Fruit fly (Drosophila melanogaster): ENCODE data around the gene Zip99C.
A peak's percentile ranks its signal among the peaks of the same experiment; 100 is the strongest.

Gene Zip99C

DNA sequence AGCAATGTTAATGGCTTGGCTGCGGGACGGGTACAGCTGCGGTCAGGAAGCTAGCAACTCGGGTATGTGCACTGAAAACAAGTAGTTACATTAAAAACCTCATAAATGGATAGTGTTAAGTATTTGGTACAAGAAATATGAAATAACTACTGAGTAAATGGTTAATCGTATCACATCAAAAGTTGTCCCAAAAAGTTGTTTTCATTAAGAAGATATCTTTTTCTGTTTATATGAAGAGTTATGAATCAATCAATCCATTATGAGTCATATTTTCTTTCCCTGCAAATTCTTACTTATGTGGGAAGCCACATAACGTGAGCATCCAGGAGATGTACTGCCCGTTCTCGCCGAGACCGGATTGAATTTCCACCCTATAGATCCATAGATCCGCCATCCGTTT lies 29.9 kb downstream of the Zip99C start (continued):
- TF ChIP-seq OdsH (GFP tag; optimal IDR thresholded peaks at IDR 0.05) (peak; percentile 31), Blimp-1 (GFP tag; optimal IDR thresholded peaks at IDR 0.05) (no peak), topi (GFP tag; optimal IDR thresholded peaks at IDR 0.05) (no peak), CG6276 (GFP tag; optimal IDR thresholded peaks at IDR 0.05) (peak; percentile 22), lz (GFP tag; optimal IDR thresholded peaks at IDR 0.05) (no peak), Gug (GFP tag; IDR thresholded peaks at IDR 0.05) (no peak), CG1621 (tag; optimal IDR thresholded peaks at IDR 0.05) (no peak)

dm6 chr3R:29837771-29838170 lies 30.9 kb downstream of the Zip99C start:
- no peak for TF ChIP-seq CG6276 (GFP tag; optimal IDR thresholded peaks at IDR 0.05)
- TF ChIP-seq Hr4 (GFP tag; optimal IDR thresholded peaks at IDR 0.05), result peak; percentile 42
- TF ChIP-seq ss (GFP tag; optimal IDR thresholded peaks at IDR 0.05), result peak in 1 of 2 experiments; percentile 34
- no peak for TF ChIP-seq salr (GFP tag; optimal IDR thresholded peaks at IDR 0.05)
- peak; percentile 29 for TF ChIP-seq CG10631 (GFP tag; optimal IDR thresholded peaks at IDR 0.05)
- TF ChIP-seq Eip78C (GFP tag), result peak; percentile 49
- TF ChIP-seq CG32006 (GFP tag; optimal IDR thresholded peaks at IDR 0.05), result peak; percentile 64
- TF ChIP-seq CG16779 (tag; optimal IDR thresholded peaks at IDR 0.05), result no peak
- no peak for TF ChIP-seq vri (GFP tag; optimal IDR thresholded peaks at IDR 0.05)
- peak; percentile 4 for TF ChIP-seq pdm3 (GFP tag; optimal IDR thresholded peaks at IDR 0.05)
- peak; percentile 58; the same call in 1 of the 3 replicates for TF ChIP-seq eg (GFP tag; IDR thresholded peaks at IDR 0.05)
- TF ChIP-seq CG6163 (GFP tag; IDR thresholded peaks at IDR 0.05), result 0 out of 3 replicates have a peak, but pooled peaks have one; percentile 49
- TF ChIP-seq CG11294 (GFP tag; IDR thresholded peaks at IDR 0.05), result 0 out of 2 replicates have a peak, but pooled peaks have one; percentile 5
- no peak for TF ChIP-seq acj6 (GFP tag; optimal IDR thresholded peaks at IDR 0.05)
- no peak for TF ChIP-seq esn (GFP tag; optimal IDR thresholded peaks at IDR 0.05)
- TF ChIP-seq CG15336 (GFP tag; IDR thresholded peaks at IDR 0.05), result peak; percentile 71
- TF ChIP-seq fkh (GFP tag; optimal IDR thresholded peaks at IDR 0.05), result no peak
- peak; percentile 72; the same call in 2 of the 3 replicates for TF ChIP-seq CG8119 (GFP tag; IDR thresholded peaks at IDR 0.05)

- TF ChIP-seq CG8119 (GFP tag; IDR thresholded peaks at IDR 0.05) (no peak), fkh (GFP tag; optimal IDR thresholded peaks at IDR 0.05) (no peak), Met (GFP tag; optimal IDR thresholded peaks at IDR 0.05) (no peak), Sox15 (GFP tag; optimal IDR thresholded peaks at IDR 0.05) (no peak), vri (GFP tag; optimal IDR thresholded peaks at IDR 0.05) (no peak)
Observed at dm6 chr3R:29836188-29836587, 32.5 kb downstream of the Zip99C start, which contains the start of gene CG42592. Gene CG42592, minus strand, starts transcription at chr3R:29836288.

- TF ChIP-seq spab (GFP tag; optimal IDR thresholded peaks at IDR 0.05) (no peak), CG10631 (GFP tag; optimal IDR thresholded peaks at IDR 0.05) (no peak), dsx (GFP tag; optimal IDR thresholded peaks at IDR 0.05; ENCODE audit: poor library complexity, severe bottlenecking) (no peak), OdsH (GFP tag; optimal IDR thresholded peaks at IDR 0.05) (no peak), CG4318 (GFP tag; optimal IDR thresholded peaks at IDR 0.05) (no peak), pdm3 (GFP tag; optimal IDR thresholded peaks at IDR 0.05) (no peak), net (GFP tag; optimal IDR thresholded peaks at IDR 0.05) (no peak), salr (GFP tag; optimal IDR thresholded peaks at IDR 0.05) (no peak), Sox102F (GFP tag; optimal IDR thresholded peaks at IDR 0.05) (no peak), CG11902 (GFP tag; optimal IDR thresholded peaks at IDR 0.05) (no peak)
Observed at dm6 chr3R:29835710-29836049, 33.0 kb downstream of the Zip99C start, which contains the start of gene Prtl99C. Gene Prtl99C, plus strand, starts transcription at chr3R:29835950.

All from whole organism, prepupa.